Fruit fly (Drosophila melanogaster) whole organism, prepupa: ENCODE data around the gene Hsp26.

Experiments used
- CG10631 ChIP-seq: fragments of 200-800 bp; sonication (Bioruptor generic); optimal IDR thresholded peaks from 2 replicates; lab custom pipeline; 2016; ENCODE audit warnings: missing biosample characterization, missing genetic modification characterization
- CG10669 ChIP-seq: fragments of 200-800 bp; sonication (Bioruptor generic); optimal IDR thresholded peaks from 3 replicates; lab custom pipeline; 2018; ENCODE audit warnings: missing biosample characterization, mild to moderate bottlenecking, missing genetic modification characterization, moderate library complexity
- CG11294 ChIP-seq: fragments of 200-800 bp; sonication (Bioruptor generic); IDR thresholded peaks from 2 replicates; pipeline ENCODE4 v1.3.6; 2022; ENCODE audit warnings: missing biosample characterization, missing genetic modification characterization
- CG11762 ChIP-seq: fragments of 200-800 bp; sonication (Bioruptor generic); optimal IDR thresholded peaks from 3 replicates; lab custom pipeline; 2016; ENCODE audit warnings: missing biosample characterization, missing genetic modification characterization; ENCODE audit not compliant: insufficient read depth
- CG15336 ChIP-seq: fragments of 200-800 bp; sonication (Bioruptor generic); IDR thresholded peaks from 2 replicates; pipeline ENCODE4 v1.3.6; 2022; ENCODE audit warnings: missing biosample characterization, missing genetic modification characterization
- CG3032 ChIP-seq: fragments of 200-800 bp; optimal IDR thresholded peaks from 2 replicates; lab custom pipeline; 2019; ENCODE audit warnings: missing biosample characterization, mild to moderate bottlenecking, missing genetic modification characterization, moderate library complexity
- CG31627 ChIP-seq: fragments of 200-800 bp; sonication (Bioruptor generic); optimal IDR thresholded peaks from 3 replicates; lab custom pipeline; 2016; ENCODE audit warnings: missing biosample characterization, missing genetic modification characterization
- CG32006 ChIP-seq: fragments of 200-800 bp; sonication (Bioruptor generic); optimal IDR thresholded peaks from 3 replicates; lab custom pipeline; 2017; ENCODE audit warnings: missing biosample characterization, mild to moderate bottlenecking, missing genetic modification characterization
- CG3919 ChIP-seq: fragments of 200-800 bp; sonication (Bioruptor generic); optimal IDR thresholded peaks from 3 replicates; lab custom pipeline; 2016; ENCODE audit warnings: missing biosample characterization, missing genetic modification characterization
- CG4318 ChIP-seq: fragments of 200-800 bp; sonication (Bioruptor generic); optimal IDR thresholded peaks from 3 replicates; lab custom pipeline; 2017; ENCODE audit warnings: missing biosample characterization, mild to moderate bottlenecking, missing genetic modification characterization
- CG6163 ChIP-seq: fragments of 200-800 bp; sonication (Bioruptor generic); IDR thresholded peaks from 3 replicates; pipeline ENCODE4 v1.3.6; 2022; ENCODE audit warnings: missing biosample characterization, missing genetic modification characterization
- CG6276 ChIP-seq: fragments of 200-800 bp; sonication (Bioruptor generic); optimal IDR thresholded peaks from 2 replicates; lab custom pipeline; 2017; ENCODE audit warnings: missing biosample characterization, mild to moderate bottlenecking, missing genetic modification characterization
- CG6792 ChIP-seq: fragments of 200-800 bp; sonication (Bioruptor generic); optimal IDR thresholded peaks from 3 replicates; lab custom pipeline; 2016; ENCODE audit warnings: missing biosample characterization, missing genetic modification characterization
- CG6808 ChIP-seq: fragments of 200-800 bp; sonication (Bioruptor generic); optimal IDR thresholded peaks from 3 replicates; lab custom pipeline; 2017; ENCODE audit warnings: missing biosample characterization, missing genetic modification characterization, mild to moderate bottlenecking, moderate library complexity, missing genetic modification reagents
- CG6854 ChIP-seq: fragments of 200-800 bp; sonication (Bioruptor generic); optimal IDR thresholded peaks from 2 replicates; lab custom pipeline; 2017; ENCODE audit warnings: missing biosample characterization, mild to moderate bottlenecking, missing genetic modification characterization
- CG7368 ChIP-seq: fragments of 200-800 bp; sonication (Bioruptor generic); optimal IDR thresholded peaks from 3 replicates; lab custom pipeline; 2016; ENCODE audit warnings: missing biosample characterization, missing genetic modification characterization
- CG8119 ChIP-seq: fragments of 200-800 bp; sonication (Bioruptor generic); IDR thresholded peaks from 3 replicates; pipeline ENCODE4 v1.3.6; 2022; ENCODE audit warnings: missing biosample characterization, missing genetic modification characterization
- CG8319 ChIP-seq: fragments of 200-800 bp; sonication (Bioruptor generic); optimal IDR thresholded peaks from 3 replicates; lab custom pipeline; 2016; ENCODE audit warnings: missing biosample characterization, missing genetic modification characterization
- CG9139 ChIP-seq: fragments of 200-800 bp; sonication (Bioruptor generic); optimal IDR thresholded peaks from 3 replicates; lab custom pipeline; 2017; ENCODE audit warnings: missing biosample characterization, mild to moderate bottlenecking, missing genetic modification characterization
- Eip93F ChIP-seq: fragments of 200-800 bp; sonication (Bioruptor generic); optimal IDR thresholded peaks from 2 replicates; lab custom pipeline; 2016; ENCODE audit warnings: missing biosample characterization, mild to moderate bottlenecking, missing genetic modification characterization
- Ets96B ChIP-seq: fragments of 200-800 bp; optimal IDR thresholded peaks from 2 replicates; lab custom pipeline; 2019; ENCODE audit warnings: missing biosample characterization, mild to moderate bottlenecking, missing genetic modification characterization, moderate library complexity
- Gug ChIP-seq: fragments of 200-800 bp; sonication (Bioruptor generic); IDR thresholded peaks from 2 replicates; pipeline ENCODE4 v1.3.6; 2022; ENCODE audit warnings: missing biosample characterization, missing genetic modification characterization
- Hr39 ChIP-seq: fragments of 200-800 bp; sonication (Bioruptor generic); optimal IDR thresholded peaks from 2 replicates; lab custom pipeline; 2016; ENCODE audit warnings: missing biosample characterization, missing genetic modification characterization
- Hr4 ChIP-seq: fragments of 200-800 bp; sonication (Bioruptor generic); optimal IDR thresholded peaks from 3 replicates; lab custom pipeline; 2016; ENCODE audit warnings: missing biosample characterization, missing genetic modification characterization
- Lpt ChIP-seq: fragments of 200-800 bp; sonication (Bioruptor generic); optimal IDR thresholded peaks from 3 replicates; lab custom pipeline; 2016; ENCODE audit warnings: missing biosample characterization, missing genetic modification characterization
- Met ChIP-seq: fragments of 200-800 bp; sonication (Bioruptor generic); optimal IDR thresholded peaks from 3 replicates; lab custom pipeline; 2016; ENCODE audit warnings: missing biosample characterization, missing genetic modification characterization
- Smox ChIP-seq: fragments of 200-800 bp; sonication (Bioruptor generic); optimal IDR thresholded peaks from 3 replicates; lab custom pipeline; 2016; ENCODE audit warnings: missing biosample characterization, missing genetic modification characterization
- Sox14 ChIP-seq: fragments of 200-800 bp; sonication (Bioruptor generic); optimal IDR thresholded peaks from 3 replicates; lab custom pipeline; 2016; ENCODE audit warnings: missing biosample characterization, missing genetic modification characterization
- Sox15 ChIP-seq: fragments of 200-800 bp; sonication (Bioruptor generic); optimal IDR thresholded peaks from 3 replicates; lab custom pipeline; 2016; ENCODE audit warnings: missing biosample characterization, missing genetic modification characterization
- achi ChIP-seq: fragments of 200-800 bp; sonication (Bioruptor generic); optimal IDR thresholded peaks from 3 replicates; lab custom pipeline; 2016; ENCODE audit warnings: missing biosample characterization, missing genetic modification characterization
- acj6 ChIP-seq: fragments of 200-800 bp; sonication (Bioruptor generic); optimal IDR thresholded peaks from 3 replicates; lab custom pipeline; 2016; ENCODE audit warnings: missing biosample characterization, missing genetic modification characterization
- cyc ChIP-seq: fragments of 200-800 bp; sonication (Bioruptor generic); optimal IDR thresholded peaks from 3 replicates; lab custom pipeline; 2016; ENCODE audit warnings: missing biosample characterization, missing genetic modification characterization
- dac ChIP-seq: fragments of 200-800 bp; sonication (Bioruptor generic); optimal IDR thresholded peaks from 2 replicates; lab custom pipeline; 2017; ENCODE audit warnings: missing biosample characterization, mild to moderate bottlenecking, missing genetic modification characterization
- dsx ChIP-seq: fragments of 200-800 bp; optimal IDR thresholded peaks from 3 replicates; lab custom pipeline; 2019; ENCODE audit warnings: missing biosample characterization, mild to moderate bottlenecking, missing genetic modification characterization, moderate library complexity; ENCODE audit not compliant: poor library complexity, severe bottlenecking
- esn ChIP-seq: fragments of 200-800 bp; sonication (Bioruptor generic); optimal IDR thresholded peaks from 2 replicates; lab custom pipeline; 2016; ENCODE audit warnings: missing biosample characterization, mild to moderate bottlenecking, missing genetic modification characterization, moderate library complexity
- fd59A ChIP-seq: fragments of 200-800 bp; sonication (Bioruptor generic); optimal IDR thresholded peaks from 2 replicates; lab custom pipeline; 2017; ENCODE audit warnings: missing biosample characterization, mild to moderate bottlenecking, missing genetic modification characterization, missing genetic modification reagents
- fd85E ChIP-seq: fragments of 200-800 bp; sonication (Bioruptor generic); optimal IDR thresholded peaks from 3 replicates; lab custom pipeline; 2016; ENCODE audit warnings: missing biosample characterization, missing genetic modification characterization
- fkh ChIP-seq: fragments of 200-800 bp; sonication (Bioruptor generic); optimal IDR thresholded peaks from 3 replicates; lab custom pipeline; 2017; ENCODE audit warnings: missing biosample characterization, mild to moderate bottlenecking, missing genetic modification characterization, moderate library complexity
- lz ChIP-seq: fragments of 200-800 bp; sonication (Bioruptor generic); optimal IDR thresholded peaks from 3 replicates; lab custom pipeline; 2016; ENCODE audit warnings: missing biosample characterization, missing genetic modification characterization
- net ChIP-seq: fragments of 200-800 bp; sonication (Bioruptor generic); optimal IDR thresholded peaks from 3 replicates; lab custom pipeline; 2016; ENCODE audit warnings: missing biosample characterization, missing genetic modification characterization
- salr ChIP-seq, 2 experiments: fragments of 200-800 bp; sonication (Bioruptor generic); optimal IDR thresholded peaks; 3 replicates each; lab custom pipeline; 2016 to 2018; ENCODE audit warnings: missing biosample characterization in 2 of 2, missing genetic modification characterization in 2 of 2, mild to moderate bottlenecking in 1 of 2
- spab ChIP-seq: fragments of 200-800 bp; sonication (Bioruptor generic); optimal IDR thresholded peaks from 2 replicates; lab custom pipeline; 2017; ENCODE audit warnings: missing biosample characterization, mild to moderate bottlenecking, missing genetic modification characterization, missing genetic modification reagents
- ss ChIP-seq, 2 experiments: fragments of 200-800 bp; sonication (Bioruptor generic); optimal IDR thresholded peaks; 2 replicates in 1 of 2; 3 replicates in 1 of 2; lab custom pipeline; 2017 to 2018; ENCODE audit warnings: mild to moderate bottlenecking in 2 of 2, missing biosample characterization in 2 of 2, missing genetic modification characterization in 2 of 2, moderate library complexity in 1 of 2
- svp ChIP-seq: fragments of 200-800 bp; sonication (Bioruptor generic); peaks from one replicate; lab custom pipeline; 2016; ENCODE audit warnings: missing biosample characterization, missing genetic modification characterization
- vri ChIP-seq: fragments of 200-800 bp; sonication (Bioruptor generic); optimal IDR thresholded peaks from 3 replicates; lab custom pipeline; 2016; ENCODE audit warnings: missing biosample characterization, mild to moderate bottlenecking, missing genetic modification characterization

Gene Hsp26

DNA sequence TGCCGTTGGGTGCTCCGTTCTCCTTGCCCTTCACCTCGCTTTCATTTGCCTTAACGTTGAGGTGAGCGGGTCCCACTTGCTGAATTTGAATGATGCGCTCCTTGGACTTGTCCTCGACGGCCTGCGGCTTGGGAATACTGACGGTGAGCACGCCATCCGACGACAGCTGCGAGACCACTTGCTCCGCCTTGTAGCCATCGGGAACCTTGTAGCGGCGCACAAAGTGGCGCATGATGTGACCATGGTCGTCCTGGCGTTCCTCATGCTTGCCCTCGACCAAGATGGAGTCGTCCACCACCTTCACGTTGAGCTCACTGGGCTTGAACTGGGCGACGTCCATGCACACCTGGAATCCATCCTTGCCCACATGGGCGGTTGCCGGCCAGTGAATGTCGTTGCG lies 654 bp downstream of the Hsp26 start:
- no peak for TF ChIP-seq CG4318 (GFP tag; lab: Kevin White, UChicago)
- TF ChIP-seq CG15336 = no peak
- TF ChIP-seq ss (GFP tag; optimal IDR thresholded peaks at IDR 0.05; lab: Kevin White, UChicago) = no peak
- no peak for TF ChIP-seq spab (GFP tag; lab: Kevin White, UChicago)
- TF ChIP-seq dsx (GFP tag; lab: Kevin White, UChicago) = no peak
- no peak for TF ChIP-seq vri (GFP tag; lab: Kevin White, UChicago)
- no peak for TF ChIP-seq CG6792 (GFP tag; lab: Kevin White, UChicago)
- no peak for TF ChIP-seq Lpt (GFP tag; lab: Kevin White, UChicago)
- no peak for TF ChIP-seq CG32006 (GFP tag; lab: Kevin White, UChicago)

DNA sequence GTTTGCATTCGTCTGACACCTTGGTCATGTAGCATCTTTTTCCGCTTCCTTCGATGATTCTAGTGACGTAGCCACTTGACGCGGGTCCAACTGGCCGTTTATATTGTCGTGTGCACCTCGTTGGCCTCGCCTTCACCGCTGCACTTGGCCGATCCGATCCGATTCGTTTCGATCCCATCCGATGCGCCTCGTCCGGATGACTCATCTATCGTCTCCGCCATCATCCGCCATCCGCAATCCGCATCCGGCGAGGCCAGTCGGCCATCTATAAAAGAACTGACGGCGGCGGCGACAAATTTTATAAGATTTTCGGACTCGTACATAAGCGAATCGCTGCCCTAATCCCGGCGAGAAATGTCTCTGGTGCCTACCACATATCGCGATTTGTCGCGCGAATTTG lies 2.1 kb downstream of the Hsp26 start, which contains the start of gene CG4461:
TSS of gene CG4461 (plus strand) at position 301 of the 400 bp plus-strand sequence.
- TF ChIP-seq CG6163 (GFP tag; lab: Robert Waterston, UW) = no peak
- no peak for TF ChIP-seq CG8119
- no peak for TF ChIP-seq Sox15 (GFP tag; lab: Kevin White, UChicago)
- no peak for TF ChIP-seq CG11294 (GFP tag; lab: Robert Waterston, UW)
- no peak for TF ChIP-seq CG6792 (GFP tag; lab: Kevin White, UChicago)
- TF ChIP-seq Hr39 (GFP tag; lab: Kevin White, UChicago) = no peak

DNA sequence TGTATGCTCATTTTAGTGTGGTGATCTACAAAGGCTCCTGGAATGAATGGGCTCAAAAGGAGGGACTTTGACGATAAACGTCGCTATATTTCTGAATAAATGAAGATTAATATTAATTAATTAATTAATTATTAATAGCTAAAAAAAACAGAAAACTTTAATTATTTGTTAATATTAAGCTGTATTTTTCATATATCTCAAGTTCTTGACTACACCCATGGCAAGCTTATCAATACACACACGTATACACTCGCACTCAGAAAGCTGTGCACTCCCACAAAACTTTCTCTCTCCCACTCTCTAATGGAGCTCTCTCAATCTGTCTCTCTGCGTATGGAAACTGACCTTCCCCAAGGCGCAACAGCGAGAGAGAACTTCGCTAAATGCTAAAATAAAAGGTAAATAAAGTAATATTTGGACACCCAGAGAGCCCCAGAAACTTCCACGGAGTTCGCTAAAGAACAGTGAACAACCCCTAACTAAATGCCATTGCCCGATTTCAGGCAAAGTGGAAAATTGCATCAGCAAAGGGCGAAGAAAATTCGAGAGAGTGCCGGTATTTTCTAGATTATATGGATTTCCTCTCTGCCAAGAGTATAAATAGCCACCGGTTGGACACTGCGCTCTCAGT lies 3.7 kb downstream of the Hsp26 start:
- peak; percentile 69 for TF ChIP-seq CG10669
- TF ChIP-seq CG11294 (GFP tag; lab: Robert Waterston, UW) = peak; percentile 73
- TF ChIP-seq CG4318 (GFP tag; lab: Kevin White, UChicago) = peak; percentile 73
- TF ChIP-seq CG6854 = peak; percentile 18
- peak; percentile 62 for TF ChIP-seq CG3032 (tag; lab: Kevin White, UChicago)
- no peak for TF ChIP-seq dsx (GFP tag; lab: Kevin White, UChicago)
- TF ChIP-seq salr (GFP tag; optimal IDR thresholded peaks at IDR 0.05; lab: Kevin White, UChicago) = peak; percentile 8 to 56
- peak; percentile 69 for TF ChIP-seq Ets96B
- TF ChIP-seq Sox15 (GFP tag; lab: Kevin White, UChicago) = peak; percentile 7
- TF ChIP-seq Gug (GFP tag; lab: Robert Waterston, UW) = peak; percentile 78
- peak; percentile 72 for TF ChIP-seq CG6808 (GFP tag; lab: Kevin White, UChicago)
- TF ChIP-seq Met (GFP tag; lab: Kevin White, UChicago) = peak; percentile 81
- peak; percentile 86 for TF ChIP-seq CG3919 (GFP tag; lab: Kevin White, UChicago)
- TF ChIP-seq CG32006 (GFP tag; lab: Kevin White, UChicago) = peak; percentile 89
- TF ChIP-seq esn (GFP tag; lab: Kevin White, UChicago) = peak; percentile 83
- peak; percentile 20 for TF ChIP-seq fkh (GFP tag; lab: Kevin White, UChicago)
- TF ChIP-seq Eip93F (GFP tag; lab: Kevin White, UChicago) = peak; percentile 25
- TF ChIP-seq CG6792 (GFP tag; lab: Kevin White, UChicago) = peak; percentile 71
- TF ChIP-seq spab (GFP tag; lab: Kevin White, UChicago) = peak; percentile 46
- TF ChIP-seq CG6276 (GFP tag; lab: Kevin White, UChicago) = peak; percentile 83
- TF ChIP-seq CG8319 (GFP tag; lab: Kevin White, UChicago) = peak; percentile 46
- TF ChIP-seq CG9139 (GFP tag; lab: Kevin White, UChicago) = peak; percentile 53
- peak; percentile 65 for TF ChIP-seq CG7368 (GFP tag; lab: Kevin White, UChicago)
- TF ChIP-seq Smox (GFP tag; lab: Kevin White, UChicago) = peak; percentile 84
- peak; percentile 82 for TF ChIP-seq svp (GFP tag; lab: Kevin White, UChicago)
- TF ChIP-seq CG31627 (GFP tag; lab: Kevin White, UChicago) = peak; percentile 43
- peak; percentile 83 for TF ChIP-seq acj6
- TF ChIP-seq net (GFP tag; lab: Kevin White, UChicago) = peak; percentile 64
- peak; percentile 83 for TF ChIP-seq CG10631 (GFP tag; lab: Kevin White, UChicago)
- TF ChIP-seq dac (GFP tag; lab: Kevin White, UChicago) = peak; percentile 49
- TF ChIP-seq CG11762 = peak; percentile 68
- TF ChIP-seq cyc = peak; percentile 68
- TF ChIP-seq fd85E (GFP tag; lab: Kevin White, UChicago) = peak; percentile 0
- TF ChIP-seq achi (GFP tag; lab: Kevin White, UChicago) = peak; percentile 83
- TF ChIP-seq fd59A = peak; percentile 50
- peak; percentile 84 for TF ChIP-seq Hr4
- peak; percentile 69 for TF ChIP-seq lz (GFP tag; lab: Kevin White, UChicago)
- peak; percentile 69 for TF ChIP-seq Sox14 (GFP tag; lab: Kevin White, UChicago)
